Fruit fly (Drosophila melanogaster): ENCODE data around the gene Rcd2.
A peak's percentile ranks its signal among the peaks of the same experiment; 100 is the strongest.

DNA sequence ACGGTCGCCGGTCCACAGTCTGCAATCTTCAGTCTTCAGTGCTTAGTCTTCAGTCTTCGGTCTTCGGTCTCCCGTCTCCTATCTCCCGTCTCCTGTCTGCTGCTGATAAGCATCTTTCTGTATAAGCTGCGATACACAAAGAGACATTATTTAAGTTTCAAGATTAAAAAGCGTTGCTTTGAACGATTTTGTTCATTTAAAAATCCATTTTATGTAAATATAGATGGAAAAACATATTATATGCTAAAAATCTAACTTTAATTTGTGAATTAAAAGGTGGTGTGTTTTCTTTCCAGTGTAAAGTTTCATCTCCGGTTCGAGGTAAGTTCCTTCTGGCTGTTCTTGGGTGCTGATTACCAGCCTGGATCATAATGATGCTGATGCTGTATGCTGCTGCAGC, 9.1 kb upstream of the Rcd2 start:
- TF ChIP-seq psq (GFP tag; optimal IDR thresholded peaks at IDR 0.05) (peak; percentile 66), jim (GFP tag; optimal IDR thresholded peaks at IDR 0.05) (no peak), OdsH (GFP tag; optimal IDR thresholded peaks at IDR 0.05) (peak; percentile 77), br (GFP tag; optimal IDR thresholded peaks at IDR 0.05) (peak; percentile 68), dmrt93B (GFP tag; optimal IDR thresholded peaks at IDR 0.05) (peak; percentile 23), GATAd (GFP tag; optimal IDR thresholded peaks at IDR 0.05) (no peak), h (GFP tag; optimal IDR thresholded peaks at IDR 0.05) (peak; percentile 77), N (GFP tag; optimal IDR thresholded peaks at IDR 0.05) (no peak), pan (optimal IDR thresholded peaks at IDR 0.05) (no peak), dl (GFP tag; optimal IDR thresholded peaks at IDR 0.05; ENCODE audit: insufficient read depth in 1 of 2, partially characterized antibody in 2 of 2) (no peak), lola (GFP tag; optimal IDR thresholded peaks at IDR 0.05) (no peak), CG9705 (GFP tag; optimal IDR thresholded peaks at IDR 0.05) (no peak), fru (GFP tag; optimal IDR thresholded peaks at IDR 0.05) (peak; percentile 78), Hr83 (GFP tag; optimal IDR thresholded peaks at IDR 0.05; ENCODE audit: poor library complexity, severe bottlenecking) (no peak)
